Worm (Caenorhabditis elegans): ENCODE measurements around the gene Y39F10C.3.

DNA sequence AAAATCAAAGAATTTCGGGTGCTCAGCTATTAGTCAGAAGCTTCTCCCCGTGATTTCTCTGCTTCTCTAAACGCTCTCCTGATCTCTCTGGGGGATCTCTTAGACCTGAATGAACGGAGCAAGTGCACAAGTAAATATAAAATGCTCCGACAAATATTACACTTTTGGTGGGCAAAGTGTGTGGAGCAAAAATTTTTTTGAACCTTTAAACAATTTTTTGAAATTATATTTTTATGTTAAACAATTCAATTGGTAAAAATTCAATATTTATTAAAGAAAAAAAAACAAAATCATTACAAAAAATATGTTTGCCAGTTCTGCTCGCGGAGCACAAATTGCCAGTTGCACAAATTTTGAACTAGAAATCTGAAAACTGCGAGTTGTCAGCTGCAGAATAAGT, 34.7 kb upstream of the Y39F10C.3 start, which contains the start of gene K07E8.6:
- TF ChIP-seq klf-2 (GFP tag; conservative IDR thresholded peaks at IDR 0.05), result no peak
- no peak for TF ChIP-seq ztf-23 (GFP tag; IDR thresholded peaks at IDR 0.05)
- no peak for TF ChIP-seq cog-1 (tag; optimal IDR thresholded peaks at IDR 0.05)
- TF ChIP-seq med-1 (GFP tag; optimal IDR thresholded peaks at IDR 0.05; ENCODE audit: insufficient read depth), result no peak
- TF ChIP-seq flt-1 (GFP tag; IDR thresholded peaks at IDR 0.05), result no peak
- TF ChIP-seq T22C8.4 (GFP tag; IDR thresholded peaks at IDR 0.05), result no peak
- TF ChIP-seq ztf-29 (GFP tag; IDR thresholded peaks at IDR 0.05), result no peak
- TF ChIP-seq tab-1 (GFP tag; IDR thresholded peaks at IDR 0.05), result no peak
- TF ChIP-seq ref-1 (GFP tag; conservative IDR thresholded peaks at IDR 0.05), result no peak
